Worm (Caenorhabditis elegans) whole organism, early embryonic: Measurements from ENCODE around the gene Y39G8C.2.

Experiments
- B0310.2 ChIP-seq: sonication (generic microtip); optimal IDR thresholded peaks from 2 replicates; lab custom pipeline; 2016; ENCODE audit warnings: mild to moderate bottlenecking, missing genetic modification characterization, missing compliant biosample characterization
- aly-1 ChIP-seq: sonication (generic microtip); optimal IDR thresholded peaks from 2 replicates; lab custom pipeline; 2016; ENCODE audit warnings: missing genetic modification characterization, missing compliant biosample characterization
- ama-1 ChIP-seq: fragments of 150-350 bp; optimal IDR thresholded peaks from 2 replicates; lab custom pipeline; 2014
- flt-1 ChIP-seq: fragments of 200-800 bp; sonication (Bioruptor generic); IDR thresholded peaks from 2 replicates; pipeline ENCODE4 v1.3.6; 2022; ENCODE audit warnings: missing genetic modification characterization, missing compliant biosample characterization
- hmg-4 ChIP-seq: fragments of 200-800 bp; sonication (Bioruptor generic); optimal IDR thresholded peaks from 2 replicates; lab custom pipeline; 2018; ENCODE audit warnings: mild to moderate bottlenecking, missing genetic modification characterization, missing compliant biosample characterization
- sea-1 ChIP-seq: fragments of 200-800 bp; sonication (Bioruptor generic); conservative IDR thresholded peaks from 2 replicates; pipeline ENCODE4 v1.3.6; 2022; ENCODE audit warnings: missing genetic modification characterization, missing compliant biosample characterization
- tbx-37 ChIP-seq: fragments of 200-800 bp; sonication (Bioruptor generic); conservative IDR thresholded peaks from 2 replicates; pipeline ENCODE4 v1.3.6; 2022; ENCODE audit warnings: missing genetic modification reagents, missing genetic modification characterization, missing compliant biosample characterization
- tra-4 ChIP-seq: sonication (generic microtip); optimal IDR thresholded peaks from 2 replicates; lab custom pipeline; 2017; ENCODE audit warnings: missing genetic modification characterization, missing compliant biosample characterization

- no peak for TF ChIP-seq ama-1
- TF ChIP-seq B0310.2, result no peak
- TF ChIP-seq flt-1 (GFP tag; lab: Robert Waterston, UW), result no peak
- TF ChIP-seq tra-4 (tag; lab: Kevin White, UChicago), result no peak
- no peak for TF ChIP-seq tbx-37 (GFP tag; lab: Robert Waterston, UW)
- no peak for TF ChIP-seq hmg-4
- TF ChIP-seq aly-1 (tag; lab: Kevin White, UChicago), result no peak
- TF ChIP-seq sea-1 (GFP tag; lab: Robert Waterston, UW), result no peak
Observed at ce11 chrII:14112842-14113241, 15.4 kb upstream of the Y39G8C.2 start.
